Worm (Caenorhabditis elegans): ENCODE data around the gene ant-1.3.

ant-1.3 gene

ce11 chrIV:9676535-9676934 lies 32.6 kb downstream of the ant-1.3 start (continued):
- no peak for TF ChIP-seq hlh-4 (tag; optimal IDR thresholded peaks at IDR 0.05)
- no peak for TF ChIP-seq pqm-1 (tag; optimal IDR thresholded peaks at IDR 0.05)
- no peak for TF ChIP-seq fos-1 (tag; optimal IDR thresholded peaks at IDR 0.05)
- no peak for TF ChIP-seq tlp-1 (tag; optimal IDR thresholded peaks at IDR 0.05)
- TF ChIP-seq nhr-237 (tag; optimal IDR thresholded peaks at IDR 0.05), result no peak
- no peak for TF ChIP-seq pag-3 (tag; optimal IDR thresholded peaks at IDR 0.05; ENCODE audit: borderline replicate concordance, insufficient read depth)
- no peak for TF ChIP-seq unc-130 (tag; optimal IDR thresholded peaks at IDR 0.05)
- no peak for TF ChIP-seq aly-2 (tag; optimal IDR thresholded peaks at IDR 0.05)
- no peak for TF ChIP-seq sptf-1 (tag; optimal IDR thresholded peaks at IDR 0.05)
- TF ChIP-seq nhr-28 (tag; optimal IDR thresholded peaks at IDR 0.05), result no peak

ce11 chrIV:9675572-9675971 lies 33.5 kb downstream of the ant-1.3 start, which contains the start of gene nhr-34:
Gene nhr-34 (minus strand): TSS chrIV:9675672.
- TF ChIP-seq unc-62 (GFP tag; optimal IDR thresholded peaks at IDR 0.05) (no peak), lsy-2 (tag; optimal IDR thresholded peaks at IDR 0.05) (peak in 1 of 2 experiments; percentile 10), mdl-1 (tag; optimal IDR thresholded peaks at IDR 0.05) (no peak), sup-37 (GFP tag; optimal IDR thresholded peaks at IDR 0.05) (no peak), blmp-1 (tag; optimal IDR thresholded peaks at IDR 0.05) (peak; percentile 8), lin-14 (GFP tag; optimal IDR thresholded peaks at IDR 0.05) (peak; percentile 19)

- TF ChIP-seq fkh-10 (GFP tag; optimal IDR thresholded peaks at IDR 0.05) (peak; percentile 57), ets-5 (GFP tag; IDR thresholded peaks at IDR 0.05) (no peak), unc-98 (GFP tag; IDR thresholded peaks at IDR 0.05) (no peak), nhr-71 (tag; optimal IDR thresholded peaks at IDR 0.05) (peak; percentile 60), hlh-17 (GFP tag; optimal IDR thresholded peaks at IDR 0.05; ENCODE audit: borderline replicate concordance) (no peak), lin-14 (GFP tag; optimal IDR thresholded peaks at IDR 0.05) (peak; percentile 53), egl-13 (tag; optimal IDR thresholded peaks at IDR 0.05) (peak; percentile 38), sox-4 (tag; optimal IDR thresholded peaks at IDR 0.05) (peak; percentile 34), fkh-8 (tag; optimal IDR thresholded peaks at IDR 0.05) (peak; percentile 86), nhr-85 (tag) (peak; percentile 82), nhr-47 (tag; optimal IDR thresholded peaks at IDR 0.05) (peak; percentile 42), C34B4.2 (tag; optimal IDR thresholded peaks at IDR 0.05) (no peak), mef-2 (tag; optimal IDR thresholded peaks at IDR 0.05) (no peak), nhr-20 (tag; optimal IDR thresholded peaks at IDR 0.05) (peak; percentile 87), dsc-1 (tag; optimal IDR thresholded peaks at IDR 0.05) (peak; percentile 65), sup-37 (GFP tag; optimal IDR thresholded peaks at IDR 0.05) (no peak), unc-130 (tag; optimal IDR thresholded peaks at IDR 0.05) (no peak), sptf-1 (tag; optimal IDR thresholded peaks at IDR 0.05) (no peak)
Measured at ce11 chrIV:9673683-9674336, 35.3 kb downstream of the ant-1.3 start.

- TF ChIP-seq ztf-4 (tag; optimal IDR thresholded peaks at IDR 0.05), result no peak
- no peak for TF ChIP-seq nhr-237 (tag; optimal IDR thresholded peaks at IDR 0.05)
- no peak for TF ChIP-seq sup-37 (GFP tag; optimal IDR thresholded peaks at IDR 0.05)
- no peak for TF ChIP-seq ceh-63 (GFP tag; optimal IDR thresholded peaks at IDR 0.05)
- TF ChIP-seq ceh-82 (tag; optimal IDR thresholded peaks at IDR 0.05), result no peak
- no peak for TF ChIP-seq nhr-47 (tag; optimal IDR thresholded peaks at IDR 0.05)
- TF ChIP-seq nhr-85 (tag), result peak; percentile 59
- no peak for TF ChIP-seq unc-130 (tag; optimal IDR thresholded peaks at IDR 0.05)
- TF ChIP-seq blmp-1 (tag; optimal IDR thresholded peaks at IDR 0.05), result peak; percentile 30
Measured at ce11 chrIV:9673206-9673605, 35.9 kb downstream of the ant-1.3 start.

ce11 chrIV:9672434-9672833 lies 36.7 kb downstream of the ant-1.3 start:
- TF ChIP-seq snpc-4 (tag; optimal IDR thresholded peaks at IDR 0.05) (no peak), aly-2 (tag; optimal IDR thresholded peaks at IDR 0.05) (no peak), lin-13 (GFP tag; optimal IDR thresholded peaks at IDR 0.05) (no peak), nhr-47 (tag; optimal IDR thresholded peaks at IDR 0.05) (peak; percentile 52), hpl-2 (GFP tag; optimal IDR thresholded peaks at IDR 0.05) (no peak), lin-14 (GFP tag; optimal IDR thresholded peaks at IDR 0.05) (peak; percentile 73), unc-130 (tag; optimal IDR thresholded peaks at IDR 0.05) (no peak), mdl-1 (tag; optimal IDR thresholded peaks at IDR 0.05) (peak in 1 of 2 experiments; percentile 41), nhr-11 (tag; optimal IDR thresholded peaks at IDR 0.05) (no peak), C34B4.2 (tag; optimal IDR thresholded peaks at IDR 0.05) (no peak), C04F5.9 (tag; optimal IDR thresholded peaks at IDR 0.05) (no peak), alr-1 (tag; optimal IDR thresholded peaks at IDR 0.05; ENCODE audit: borderline replicate concordance) (no peak), ama-1 (optimal IDR thresholded peaks at IDR 0.05) (no peak), nhr-76 (tag; optimal IDR thresholded peaks at IDR 0.05) (no peak), unc-62 (GFP tag; optimal IDR thresholded peaks at IDR 0.05) (no peak), isw-1 (GFP tag; IDR thresholded peaks at IDR 0.05) (no peak), zag-1 (tag; optimal IDR thresholded peaks at IDR 0.05) (no peak), nhr-20 (tag; optimal IDR thresholded peaks at IDR 0.05) (peak; percentile 95), efl-1 (optimal IDR thresholded peaks at IDR 0.05) (no peak), efl-1 (GFP tag; optimal IDR thresholded peaks at IDR 0.05 in 1 of 2) (no peak)
